Worm (Caenorhabditis elegans) whole organism, L3 larva: ENCODE data around the gene fbxa-115.

Experiments
- R02D3.7 ChIP-seq: fragments of 150-350 bp; optimal IDR thresholded peaks from 2 replicates; lab custom pipeline; 2014; ENCODE audit warnings: missing biosample characterization, missing genetic modification characterization
- ZK546.5 ChIP-seq: sonication (generic microtip); optimal IDR thresholded peaks from 2 replicates; lab custom pipeline; 2017; ENCODE audit warnings: missing biosample characterization, missing genetic modification characterization
- ama-1 ChIP-seq: fragments of 150-350 bp; optimal IDR thresholded peaks from 2 replicates; lab custom pipeline; 2018
- ceh-16 ChIP-seq: sonication (generic microtip); optimal IDR thresholded peaks from 2 replicates; lab custom pipeline; 2017; ENCODE audit warnings: missing biosample characterization, missing genetic modification characterization
- ceh-28 ChIP-seq: fragments of 150-350 bp; optimal IDR thresholded peaks from 2 replicates; lab custom pipeline; 2014; ENCODE audit warnings: missing biosample characterization, missing genetic modification reagents, missing genetic modification characterization
- ceh-9 ChIP-seq: sonication (generic microtip); optimal IDR thresholded peaks from 2 replicates; lab custom pipeline; 2018; ENCODE audit warnings: missing biosample characterization, missing genetic modification characterization
- elt-1 ChIP-seq: fragments of 150-350 bp; optimal IDR thresholded peaks from 2 replicates; lab custom pipeline; 2014; ENCODE audit warnings: missing biosample characterization, missing genetic modification characterization
- elt-2 ChIP-seq: sonication (generic microtip); optimal IDR thresholded peaks from 2 replicates; lab custom pipeline; 2016; ENCODE audit warnings: missing genetic modification reagents, mild to moderate bottlenecking, missing genetic modification characterization, missing compliant biosample characterization
- fkh-10 ChIP-seq: sonication (generic microtip); optimal IDR thresholded peaks from 2 replicates; lab custom pipeline; 2017; ENCODE audit warnings: missing biosample characterization, missing genetic modification reagents, missing genetic modification characterization
- fos-1 ChIP-seq: fragments of 150-350 bp; optimal IDR thresholded peaks from 2 replicates; lab custom pipeline; 2014; ENCODE audit warnings: missing biosample characterization, missing genetic modification characterization
- hmg-11 ChIP-seq: sonication (generic microtip); optimal IDR thresholded peaks from 2 replicates; lab custom pipeline; 2016; ENCODE audit warnings: missing genetic modification characterization, missing compliant biosample characterization
- jun-1 ChIP-seq: fragments of 150-350 bp; optimal IDR thresholded peaks from 2 replicates; lab custom pipeline; 2014; ENCODE audit warnings: missing biosample characterization, missing genetic modification reagents, missing genetic modification characterization
- lin-15B ChIP-seq: fragments of 150-350 bp; optimal IDR thresholded peaks from 2 replicates; lab custom pipeline; 2014; ENCODE audit warnings: missing biosample characterization, missing genetic modification characterization
- lin-39 ChIP-seq: fragments of 150-350 bp; optimal IDR thresholded peaks from 2 replicates; lab custom pipeline; 2018; ENCODE audit warnings: missing biosample characterization, missing genetic modification reagents, missing genetic modification characterization
- lsy-12 ChIP-seq: sonication (generic microtip); optimal IDR thresholded peaks from 2 replicates; lab custom pipeline; 2016; ENCODE audit warnings: mild to moderate bottlenecking, missing genetic modification characterization, missing compliant biosample characterization
- mdl-1 ChIP-seq: fragments of 150-350 bp; optimal IDR thresholded peaks from 2 replicates; lab custom pipeline; 2014; ENCODE audit warnings: missing biosample characterization, missing genetic modification characterization
- nfya-1 ChIP-seq: sonication (generic microtip); optimal IDR thresholded peaks from 2 replicates; lab custom pipeline; 2017; ENCODE audit warnings: missing genetic modification characterization, mild to moderate bottlenecking, missing compliant biosample characterization, antibody characterized with exemption, moderate library complexity; ENCODE audit not compliant: insufficient read depth
- nhr-11 ChIP-seq: fragments of 150-350 bp; optimal IDR thresholded peaks from 2 replicates; lab custom pipeline; 2014; ENCODE audit warnings: missing biosample characterization, missing genetic modification characterization
- nhr-23 ChIP-seq: fragments of 150-350 bp; optimal IDR thresholded peaks from 2 replicates; lab custom pipeline; 2014; ENCODE audit warnings: missing biosample characterization, missing genetic modification reagents, missing genetic modification characterization
- nhr-237 ChIP-seq: fragments of 150-350 bp; optimal IDR thresholded peaks from 2 replicates; lab custom pipeline; 2014; ENCODE audit warnings: missing biosample characterization, missing genetic modification characterization
- nhr-25 ChIP-seq: sonication (generic microtip); optimal IDR thresholded peaks from 2 replicates; lab custom pipeline; 2017; ENCODE audit warnings: missing biosample characterization, missing genetic modification characterization
- nhr-76 ChIP-seq: fragments of 150-350 bp; sonication (generic microtip); optimal IDR thresholded peaks from 5 replicates; lab custom pipeline; 2014; ENCODE audit warnings: missing biosample characterization, missing genetic modification characterization
- nhr-77 ChIP-seq: fragments of 150-350 bp; optimal IDR thresholded peaks from 2 replicates; lab custom pipeline; 2014; ENCODE audit warnings: missing biosample characterization, missing genetic modification characterization
- pha-4 ChIP-seq: fragments of 150-350 bp; optimal IDR thresholded peaks from 2 replicates; lab custom pipeline; 2014; ENCODE audit warnings: missing biosample characterization, missing genetic modification reagents, missing genetic modification characterization
- pqm-1 ChIP-seq: fragments of 150-350 bp; optimal IDR thresholded peaks from 2 replicates; lab custom pipeline; 2017; ENCODE audit warnings: missing biosample characterization, missing genetic modification characterization, inconsistent platforms
- skn-1 ChIP-seq: fragments of 150-350 bp; optimal IDR thresholded peaks from 2 replicates; lab custom pipeline; 2014; ENCODE audit warnings: missing biosample characterization, missing genetic modification characterization
- snpc-4 ChIP-seq: fragments of 150-350 bp; optimal IDR thresholded peaks from 2 replicates; lab custom pipeline; 2014; ENCODE audit warnings: missing biosample characterization, missing genetic modification characterization
- tbx-2 ChIP-seq: sonication (generic microtip); optimal IDR thresholded peaks from 2 replicates; lab custom pipeline; 2016; ENCODE audit warnings: mild to moderate bottlenecking, missing genetic modification characterization, missing compliant biosample characterization
- unc-39 ChIP-seq: sonication (generic microtip); optimal IDR thresholded peaks from 4 replicates; lab custom pipeline; 2017; ENCODE audit warnings: missing biosample characterization, missing genetic modification characterization
- unc-62 ChIP-seq: fragments of 150-350 bp; sonication (generic microtip); optimal IDR thresholded peaks from 4 replicates; lab custom pipeline; 2014; ENCODE audit warnings: missing biosample characterization, missing genetic modification reagents, missing genetic modification characterization
- ztf-4 ChIP-seq: fragments of 150-350 bp; optimal IDR thresholded peaks from 2 replicates; lab custom pipeline; 2014; ENCODE audit warnings: missing biosample characterization, missing genetic modification characterization

Gene fbxa-115

ce11 chrV:20162290-20163104 lies 29.5 kb downstream of the fbxa-115 start:
- TF ChIP-seq lin-15B (tag; lab: Kevin White, UChicago) (no peak), nhr-76 (tag; lab: Kevin White, UChicago) (no peak), ceh-28 (tag; lab: Kevin White, UChicago) (peak; percentile 12), ama-1 (peak; percentile 77), elt-2 (tag; lab: Kevin White, UChicago) (peak; percentile 65), pha-4 (tag; lab: Kevin White, UChicago) (peak; percentile 43)

- TF ChIP-seq mdl-1 (tag; lab: Kevin White, UChicago) (no peak), ztf-4 (tag; lab: Kevin White, UChicago) (no peak), ceh-16 (no peak), nhr-11 (tag; lab: Kevin White, UChicago) (no peak), nhr-25 (tag; lab: Kevin White, UChicago) (no peak), ceh-28 (tag; lab: Kevin White, UChicago) (no peak), snpc-4 (tag; lab: Kevin White, UChicago) (no peak)
Observed at ce11 chrV:20161781-20162289, 30.1 kb downstream of the fbxa-115 start.

- TF ChIP-seq nfya-1 (tag; lab: Kevin White, UChicago), result no peak
- TF ChIP-seq hmg-11 (tag; lab: Kevin White, UChicago), result no peak
- no peak for TF ChIP-seq pha-4 (tag; lab: Kevin White, UChicago)
- no peak for TF ChIP-seq nhr-237 (tag; lab: Kevin White, UChicago)
- no peak for TF ChIP-seq R02D3.7
- TF ChIP-seq elt-1, result no peak
- TF ChIP-seq nhr-23 (tag; lab: Kevin White, UChicago), result no peak
- no peak for TF ChIP-seq tbx-2 (tag; lab: Kevin White, UChicago)
- TF ChIP-seq ceh-9 (tag; lab: Kevin White, UChicago), result no peak
- TF ChIP-seq ZK546.5 (tag; lab: Kevin White, UChicago), result no peak
- TF ChIP-seq lin-15B (tag; lab: Kevin White, UChicago), result no peak
- no peak for TF ChIP-seq fkh-10 (GFP tag; lab: Kevin White, UChicago)
- TF ChIP-seq ceh-16, result no peak
- no peak for TF ChIP-seq skn-1 (tag; lab: Kevin White, UChicago)
- TF ChIP-seq lin-39 (tag; lab: Kevin White, UChicago), result no peak
- TF ChIP-seq, all 47 proteins: peak for 0
Observed at ce11 chrV:20158223-20158622, 33.7 kb downstream of the fbxa-115 start, which contains the start of gene F19B2.6. Gene F19B2.6, plus strand, starts transcription at chrV:20158523.

ce11 chrV:20151855-20152254 lies 40.1 kb downstream of the fbxa-115 start:
- TF ChIP-seq pqm-1 (tag; lab: Kevin White, UChicago), result no peak
- TF ChIP-seq ceh-28 (tag; lab: Kevin White, UChicago), result no peak
- TF ChIP-seq elt-2 (tag; lab: Kevin White, UChicago), result no peak
- TF ChIP-seq ceh-16, result no peak
- no peak for TF ChIP-seq jun-1 (tag; lab: Kevin White, UChicago)
- no peak for TF ChIP-seq unc-62 (GFP tag; lab: Kevin White, UChicago)
- TF ChIP-seq nhr-237 (tag; lab: Kevin White, UChicago), result no peak
- no peak for TF ChIP-seq elt-1
- TF ChIP-seq nhr-77 (tag; lab: Kevin White, UChicago), result no peak
- no peak for TF ChIP-seq fos-1 (tag; lab: Kevin White, UChicago)
- TF ChIP-seq unc-39 (tag; lab: Kevin White, UChicago), result no peak

DNA sequence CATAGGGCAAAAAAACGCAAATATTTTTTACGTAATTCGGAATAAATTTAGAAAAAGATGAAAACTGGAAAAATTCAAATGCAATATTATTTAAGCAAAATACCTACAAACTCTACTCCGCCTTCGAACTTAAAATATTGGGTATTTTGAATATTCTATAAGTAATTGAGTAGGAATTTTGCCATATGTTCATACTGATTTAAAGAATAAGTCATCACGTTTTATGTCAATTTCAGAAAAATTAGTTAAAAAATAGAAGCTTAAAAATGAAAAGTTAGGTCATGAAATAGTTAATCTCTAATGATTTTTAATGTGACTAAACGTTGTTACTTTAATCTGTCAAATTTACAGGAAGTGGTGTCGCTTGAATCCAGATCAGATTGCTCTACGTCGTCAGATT lies 40.5 kb downstream of the fbxa-115 start, which contains the start of gene F19B2.7:
F19B2.7 (plus strand) TSS at position 301 of the 400 bp plus-strand sequence.
- TF ChIP-seq ceh-28 (tag; lab: Kevin White, UChicago) (no peak), lsy-12 (tag; lab: Kevin White, UChicago) (no peak)
